Fruit fly (Drosophila melanogaster) whole organism, embryonic: ENCODE results near the gene Gmap.
A peak's percentile ranks its signal among the peaks of the same experiment; 100 is the strongest.

Experiments used
- Antp ChIP-seq: fragments of 200-800 bp; sonication (Bioruptor generic); optimal IDR thresholded peaks from 3 replicates; lab custom pipeline; 2016; ENCODE audit warnings: missing biosample characterization, missing genetic modification characterization
- Atf-2 ChIP-seq: fragments of 200-800 bp; sonication (Bioruptor generic); optimal IDR thresholded peaks from 2 replicates; lab custom pipeline; 2016; ENCODE audit warnings: missing biosample characterization, missing genetic modification characterization
- Bteb2 ChIP-seq: fragments of 200-800 bp; sonication (Bioruptor generic); optimal IDR thresholded peaks from 2 replicates; lab custom pipeline; 2016; ENCODE audit warnings: missing biosample characterization, missing genetic modification characterization
- CG11504 ChIP-seq: fragments of 200-800 bp; sonication (Bioruptor generic); optimal IDR thresholded peaks from 3 replicates; lab custom pipeline; 2019; ENCODE audit warnings: missing biosample characterization, mild to moderate bottlenecking, missing genetic modification characterization, moderate library complexity
- CG12391 ChIP-seq: fragments of 200-800 bp; sonication (Bioruptor generic); optimal IDR thresholded peaks from 3 replicates; lab custom pipeline; 2018; ENCODE audit warnings: missing biosample characterization, mild to moderate bottlenecking, missing genetic modification characterization, moderate library complexity
- CG13624 ChIP-seq: fragments of 200-800 bp; sonication (Bioruptor generic); optimal IDR thresholded peaks from 2 replicates; lab custom pipeline; 2016; ENCODE audit warnings: missing biosample characterization, missing genetic modification characterization
- CG14667 ChIP-seq: fragments of 200-800 bp; sonication (Bioruptor generic); IDR thresholded peaks from 2 replicates; pipeline ENCODE4 v1.3.6; 2022; ENCODE audit warnings: missing biosample characterization, missing genetic modification characterization
- CG15269 ChIP-seq: fragments of 200-800 bp; sonication (Bioruptor generic); optimal IDR thresholded peaks from 2 replicates; lab custom pipeline; 2018; ENCODE audit warnings: missing biosample characterization, mild to moderate bottlenecking, missing genetic modification characterization, moderate library complexity
- CG1529 ChIP-seq: fragments of 200-800 bp; sonication (Bioruptor generic); optimal IDR thresholded peaks from 3 replicates; lab custom pipeline; 2018; ENCODE audit warnings: missing biosample characterization, missing genetic modification characterization
- CG1647 ChIP-seq: fragments of 200-800 bp; sonication (Bioruptor generic); optimal IDR thresholded peaks from 3 replicates; lab custom pipeline; 2016; ENCODE audit warnings: missing biosample characterization, missing genetic modification characterization
- CG17385 ChIP-seq: fragments of 200-800 bp; sonication (Bioruptor generic); optimal IDR thresholded peaks from 3 replicates; lab custom pipeline; 2018; ENCODE audit warnings: missing biosample characterization, mild to moderate bottlenecking, missing genetic modification characterization
- CG17802 ChIP-seq: fragments of 200-800 bp; sonication (Bioruptor generic); optimal IDR thresholded peaks from 2 replicates; lab custom pipeline; 2018; ENCODE audit warnings: missing biosample characterization, mild to moderate bottlenecking, missing genetic modification characterization, moderate library complexity
- CG2678 ChIP-seq: fragments of 200-800 bp; sonication (Bioruptor generic); optimal IDR thresholded peaks from 3 replicates; lab custom pipeline; 2019; ENCODE audit warnings: missing biosample characterization, mild to moderate bottlenecking, missing genetic modification characterization, moderate library complexity
- CG30403 ChIP-seq: fragments of 200-800 bp; sonication (Bioruptor generic); optimal IDR thresholded peaks from 3 replicates; lab custom pipeline; 2016; ENCODE audit warnings: missing biosample characterization, missing genetic modification characterization
- CG3163 ChIP-seq: fragments of 200-800 bp; sonication (Bioruptor generic); optimal IDR thresholded peaks from 3 replicates; lab custom pipeline; 2016; ENCODE audit warnings: missing biosample characterization, missing genetic modification characterization
- CG7357 ChIP-seq: fragments of 200-800 bp; sonication (Bioruptor generic); IDR thresholded peaks from 3 replicates; pipeline ENCODE4 v1.3.6; 2022; ENCODE audit warnings: missing biosample characterization, missing genetic modification characterization
- CG8478 ChIP-seq: fragments of >200 bp; optimal IDR thresholded peaks from 2 replicates; lab custom pipeline; 2018
- Drgx ChIP-seq: fragments of 200-800 bp; sonication (Bioruptor generic); IDR thresholded peaks from 2 replicates; pipeline ENCODE4 v1.3.6; 2022; ENCODE audit warnings: missing biosample characterization, missing genetic modification characterization
- Ets65A ChIP-seq: fragments of 200-800 bp; sonication (Bioruptor generic); peaks from one replicate; lab custom pipeline; 2016; ENCODE audit warnings: missing biosample characterization, missing genetic modification characterization
- Fer2 ChIP-seq: fragments of 200-800 bp; sonication (Bioruptor generic); optimal IDR thresholded peaks from 2 replicates; lab custom pipeline; 2018; ENCODE audit warnings: missing biosample characterization, mild to moderate bottlenecking, missing genetic modification characterization, moderate library complexity
- Jarid2 ChIP-seq: fragments of 200-800 bp; sonication (Bioruptor generic); optimal IDR thresholded peaks from 3 replicates; lab custom pipeline; 2017; ENCODE audit warnings: mild to moderate bottlenecking, missing biosample characterization, missing genetic modification reagents, missing genetic modification characterization
- Kr ChIP-seq: fragments of 200-800 bp; sonication (Bioruptor generic); optimal IDR thresholded peaks from 2 replicates; lab custom pipeline; 2017; ENCODE audit warnings: missing biosample characterization, mild to moderate bottlenecking, missing genetic modification characterization
- MTF-1 ChIP-seq: fragments of 200-800 bp; sonication (Bioruptor generic); optimal IDR thresholded peaks from 2 replicates; lab custom pipeline; 2018; ENCODE audit warnings: missing biosample characterization, mild to moderate bottlenecking, missing genetic modification characterization, borderline replicate concordance
- Meics ChIP-seq: fragments of 200-800 bp; sonication (Bioruptor generic); optimal IDR thresholded peaks from 2 replicates; lab custom pipeline; 2017; ENCODE audit warnings: missing biosample characterization, mild to moderate bottlenecking, missing genetic modification characterization
- Oli ChIP-seq: fragments of 200-800 bp; sonication (Bioruptor generic); optimal IDR thresholded peaks from 2 replicates; lab custom pipeline; 2018; ENCODE audit warnings: missing biosample characterization, mild to moderate bottlenecking, missing genetic modification characterization, moderate library complexity
- Rfx ChIP-seq: fragments of 200-800 bp; sonication (Bioruptor generic); IDR thresholded peaks from 2 replicates; pipeline ENCODE4 v1.3.6; 2022; ENCODE audit warnings: missing biosample characterization, missing genetic modification characterization
- Rx ChIP-seq: fragments of 200-800 bp; sonication (Bioruptor generic); IDR thresholded peaks from 2 replicates; pipeline ENCODE4 v1.3.6; 2022; ENCODE audit warnings: missing biosample characterization, missing genetic modification characterization
- Sox100B ChIP-seq: fragments of 200-800 bp; sonication (Bioruptor generic); optimal IDR thresholded peaks from 3 replicates; lab custom pipeline; 2018; ENCODE audit warnings: missing biosample characterization, mild to moderate bottlenecking, missing genetic modification characterization
- Stat92E ChIP-seq, 3 experiments: fragments of >200 bp in 2 of 3; fragments of 200-800 bp in 1 of 3; sonication (Bioruptor generic) in 1 of 3; optimal IDR thresholded peaks; 2 replicates each; lab custom pipeline; 2017 to 2019; ENCODE audit warnings: missing biosample characterization in 3 of 3, missing genetic modification characterization in 3 of 3, mild to moderate bottlenecking in 1 of 3, moderate library complexity in 1 of 3
- TFAM ChIP-seq: fragments of 200-800 bp; sonication (Bioruptor generic); optimal IDR thresholded peaks from 2 replicates; lab custom pipeline; 2017; ENCODE audit warnings: missing biosample characterization, missing genetic modification characterization, inconsistent platforms
- YL-1 ChIP-seq: fragments of 200-800 bp; sonication (Bioruptor generic); optimal IDR thresholded peaks from 3 replicates; lab custom pipeline; 2017; ENCODE audit warnings: missing biosample characterization, mild to moderate bottlenecking, missing genetic modification characterization
- bowl ChIP-seq: fragments of 200-800 bp; sonication (Bioruptor generic); IDR thresholded peaks from 2 replicates; pipeline ENCODE4 v1.3.6; 2022; ENCODE audit warnings: missing biosample characterization, missing genetic modification characterization
- bsh ChIP-seq, 2 experiments: fragments of 200-800 bp; sonication (Bioruptor generic); optimal IDR thresholded peaks; 2 replicates each; lab custom pipeline; 2017 to 2018; ENCODE audit warnings: mild to moderate bottlenecking in 2 of 2, missing biosample characterization in 2 of 2, missing genetic modification characterization in 2 of 2, moderate library complexity in 1 of 2
- cad ChIP-seq: fragments of >200 bp; optimal IDR thresholded peaks from 2 replicates; lab custom pipeline; 2017; ENCODE audit warnings: missing biosample characterization, missing genetic modification characterization
- cas ChIP-seq: fragments of 200-800 bp; sonication (Bioruptor generic); IDR thresholded peaks from 2 replicates; pipeline ENCODE4 v1.3.6; 2022; ENCODE audit warnings: missing biosample characterization, missing genetic modification characterization
- chn ChIP-seq: fragments of 200-800 bp; sonication (Bioruptor generic); optimal IDR thresholded peaks from 2 replicates; lab custom pipeline; 2016; ENCODE audit warnings: missing biosample characterization, missing genetic modification characterization
- danr ChIP-seq: fragments of 200-800 bp; sonication (Bioruptor generic); IDR thresholded peaks from 2 replicates; pipeline ENCODE4 v1.3.6; 2022; ENCODE audit warnings: missing biosample characterization, missing genetic modification characterization
- ftz-f1 ChIP-seq: fragments of 200-800 bp; sonication (Bioruptor generic); optimal IDR thresholded peaks from 2 replicates; lab custom pipeline; 2016; ENCODE audit warnings: missing biosample characterization, missing genetic modification characterization
- hbn ChIP-seq: fragments of 200-800 bp; sonication (Bioruptor generic); IDR thresholded peaks from 2 replicates; pipeline ENCODE4 v1.3.6; 2022; ENCODE audit warnings: missing biosample characterization, missing genetic modification characterization; ENCODE audit not compliant: partially characterized antibody
- inv ChIP-seq: fragments of 200-800 bp; sonication (Bioruptor generic); IDR thresholded peaks from 2 replicates; pipeline ENCODE4 v1.3.6; 2022; ENCODE audit warnings: missing biosample characterization, missing genetic modification characterization; ENCODE audit not compliant: partially characterized antibody
- jigr1 ChIP-seq: fragments of 200-800 bp; sonication (Bioruptor generic); IDR thresholded peaks from 3 replicates; pipeline ENCODE4 v1.3.6; 2022; ENCODE audit warnings: missing biosample characterization, missing genetic modification characterization
- nerfin-1 ChIP-seq: fragments of 200-800 bp; sonication (Bioruptor generic); optimal IDR thresholded peaks from 3 replicates; lab custom pipeline; 2019; ENCODE audit warnings: missing biosample characterization, mild to moderate bottlenecking, missing genetic modification characterization, moderate library complexity
- odd ChIP-seq: fragments of 200-800 bp; sonication (Bioruptor generic); optimal IDR thresholded peaks from 2 replicates; lab custom pipeline; 2017; ENCODE audit warnings: missing biosample characterization, mild to moderate bottlenecking, missing genetic modification characterization
- pita ChIP-seq: fragments of 200-800 bp; sonication (Bioruptor generic); optimal IDR thresholded peaks from 2 replicates; lab custom pipeline; 2017; ENCODE audit warnings: missing biosample characterization, mild to moderate bottlenecking, missing genetic modification characterization
- sens ChIP-seq: fragments of 200-800 bp; sonication (Bioruptor generic); peaks from one replicate; lab custom pipeline; 2016; ENCODE audit warnings: missing biosample characterization, missing genetic modification characterization
- shn ChIP-seq: fragments of 200-800 bp; sonication (Bioruptor generic); optimal IDR thresholded peaks from 3 replicates; lab custom pipeline; 2016; ENCODE audit warnings: missing biosample characterization, missing genetic modification characterization
- sqz ChIP-seq: fragments of 200-800 bp; sonication (Bioruptor generic); optimal IDR thresholded peaks from 3 replicates; lab custom pipeline; 2018; ENCODE audit warnings: missing biosample characterization, mild to moderate bottlenecking, missing genetic modification characterization
- twi ChIP-seq: fragments of 200-800 bp; optimal IDR thresholded peaks from 2 replicates; lab custom pipeline; 2019; ENCODE audit warnings: missing biosample characterization, mild to moderate bottlenecking, missing genetic modification characterization, moderate library complexity
- vnd ChIP-seq: fragments of 200-800 bp; sonication (Bioruptor generic); IDR thresholded peaks from 3 replicates; pipeline ENCODE4 v1.3.6; 2022; ENCODE audit warnings: missing biosample characterization, missing genetic modification characterization; ENCODE audit not compliant: partially characterized antibody
- vvl ChIP-seq: fragments of 200-800 bp; sonication (Bioruptor generic); IDR thresholded peaks from 2 replicates; pipeline ENCODE4 v1.3.6; 2022; ENCODE audit warnings: missing biosample characterization, missing genetic modification characterization
- yki ChIP-seq: fragments of >200 bp; optimal IDR thresholded peaks from 3 replicates; lab custom pipeline; 2018
- z ChIP-seq: fragments of 200-800 bp; sonication (Bioruptor generic); IDR thresholded peaks from 3 replicates; pipeline ENCODE4 v1.3.6; 2022; ENCODE audit warnings: missing biosample characterization, missing genetic modification characterization

Gene Gmap

dm6 chrX:15530369-15530768 is 43.6 kb downstream of the Gmap start (continued):
- no peak for TF ChIP-seq Rfx (GFP tag; lab: Robert Waterston, UW)
- no peak for TF ChIP-seq hbn (GFP tag; lab: Robert Waterston, UW)
- no peak for TF ChIP-seq Kr (GFP tag; lab: Kevin White, UChicago)
- TF ChIP-seq Meics (GFP tag; lab: Kevin White, UChicago) = peak; percentile 19
- TF ChIP-seq sens (GFP tag; lab: Kevin White, UChicago) = peak; percentile 24
- TF ChIP-seq cad (GFP tag; lab: Kevin White, UChicago) = no peak
- TF ChIP-seq Atf-2 (GFP tag; lab: Kevin White, UChicago) = no peak
- peak; percentile 39 for TF ChIP-seq CG2678 (tag; lab: Kevin White, UChicago)
- no peak for TF ChIP-seq CG17802 (tag; lab: Kevin White, UChicago)
- no peak for TF ChIP-seq CG14667 (GFP tag; lab: Robert Waterston, UW)
- TF ChIP-seq Ets65A = no peak
- no peak for TF ChIP-seq z (GFP tag; lab: Robert Waterston, UW)
- no peak for TF ChIP-seq Antp (GFP tag; lab: Kevin White, UChicago)
- peak; percentile 27 for TF ChIP-seq CG12391 (tag; lab: Kevin White, UChicago)
- no peak for TF ChIP-seq twi (tag; lab: Kevin White, UChicago)
- TF ChIP-seq TFAM (GFP tag; lab: Kevin White, UChicago) = no peak
- no peak for TF ChIP-seq CG3163 (GFP tag; lab: Kevin White, UChicago)
- peak; percentile 9 for TF ChIP-seq CG30403
- no peak for TF ChIP-seq vnd (GFP tag; lab: Robert Waterston, UW)
- TF ChIP-seq Oli (tag; lab: Kevin White, UChicago) = peak; percentile 45
- TF ChIP-seq chn (GFP tag; lab: Kevin White, UChicago) = no peak
- TF ChIP-seq jigr1 (GFP tag; lab: Robert Waterston, UW) = no peak
- TF ChIP-seq inv (GFP tag; lab: Robert Waterston, UW) = no peak
- TF ChIP-seq yki (lab: Kevin White, UChicago) = no peak
- TF ChIP-seq bsh (GFP tag; optimal IDR thresholded peaks at IDR 0.05; lab: Kevin White, UChicago) = peak in 1 of 2 experiments; percentile 19
- TF ChIP-seq CG1529 (GFP tag; lab: Kevin White, UChicago) = no peak
- TF ChIP-seq CG1647 (GFP tag; lab: Kevin White, UChicago) = no peak
- no peak for TF ChIP-seq Fer2 (tag; lab: Kevin White, UChicago)
- no peak for TF ChIP-seq Sox100B (GFP tag; lab: Kevin White, UChicago)
- no peak for TF ChIP-seq MTF-1 (GFP tag; lab: Kevin White, UChicago)
- TF ChIP-seq bowl (GFP tag; lab: Robert Waterston, UW) = no peak
- no peak for TF ChIP-seq odd (GFP tag; lab: Kevin White, UChicago)
- TF ChIP-seq shn (GFP tag; lab: Kevin White, UChicago) = no peak
- no peak for TF ChIP-seq Stat92E (GFP tag; optimal IDR thresholded peaks at IDR 0.05; lab: Kevin White, UChicago)
- no peak for TF ChIP-seq pita (GFP tag; lab: Kevin White, UChicago)
- TF ChIP-seq ftz-f1 (GFP tag; lab: Kevin White, UChicago) = no peak
- no peak for TF ChIP-seq Bteb2 (GFP tag; lab: Kevin White, UChicago)

DNA sequence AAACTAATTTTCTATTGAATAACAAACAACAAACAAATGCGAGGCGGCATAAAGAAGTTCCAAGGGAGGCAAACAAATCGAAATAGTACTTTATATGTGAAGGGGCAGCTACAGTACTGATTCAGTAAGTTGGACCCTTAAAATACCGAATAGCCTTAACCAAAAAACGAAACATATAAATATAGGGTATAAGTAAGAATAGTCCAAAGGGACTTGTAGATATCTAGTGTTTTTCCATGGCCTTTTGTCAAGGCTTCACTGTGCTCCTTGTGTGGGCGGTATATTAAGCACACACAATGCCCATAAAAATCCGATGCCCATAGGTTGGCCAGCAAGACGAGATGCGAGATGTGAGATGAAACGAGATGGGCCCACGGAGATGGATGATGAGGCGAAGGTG is 45.3 kb downstream of the Gmap start:
- TF ChIP-seq Drgx (GFP tag; lab: Robert Waterston, UW) (no peak), CG11504 (tag; lab: Kevin White, UChicago) (peak; percentile 63), nerfin-1 (tag; lab: Kevin White, UChicago) (no peak), vvl (GFP tag; lab: Robert Waterston, UW) (peak; percentile 44; the same call in 1 of the 2 replicates), CG13624 (GFP tag; lab: Kevin White, UChicago) (no peak), CG15269 (tag; lab: Kevin White, UChicago) (peak; percentile 45), Meics (GFP tag; lab: Kevin White, UChicago) (peak; percentile 21), Jarid2 (GFP tag; lab: Kevin White, UChicago) (no peak), danr (GFP tag; lab: Robert Waterston, UW) (peak; percentile 30; the same call in 1 of the 2 replicates), CG7357 (GFP tag; lab: Robert Waterston, UW) (peak; percentile 22; the same call in 1 of the 3 replicates), sqz (no peak), Rx (0 out of 2 replicates have a peak, but pooled peaks have one; percentile 13), cas (GFP tag; lab: Robert Waterston, UW) (peak; percentile 22; the same call in 1 of the 2 replicates), CG8478 (lab: Kevin White, UChicago) (no peak), CG17385 (GFP tag; lab: Kevin White, UChicago) (peak; percentile 26), YL-1 (GFP tag; lab: Kevin White, UChicago) (no peak)
